Worm (Caenorhabditis elegans) whole organism, L3 larva: ENCODE measurements around the gene F26D11.1.

Experiments used
- R02D3.7 ChIP-seq: fragments of 150-350 bp; optimal IDR thresholded peaks from 2 replicates; lab custom pipeline; 2014; ENCODE audit warnings: missing biosample characterization, missing genetic modification characterization
- elt-2 ChIP-seq: sonication (generic microtip); optimal IDR thresholded peaks from 2 replicates; lab custom pipeline; 2016; ENCODE audit warnings: missing genetic modification reagents, mild to moderate bottlenecking, missing genetic modification characterization, missing compliant biosample characterization
- elt-3 ChIP-seq, 3 experiments: fragments of 150-350 bp in 1 of 3; sonication (generic microtip) in 2 of 3; optimal IDR thresholded peaks; 2 replicates in 2 of 3; 4 replicates in 1 of 3; lab custom pipeline; 2014 to 2017; ENCODE audit warnings: missing biosample characterization in 3 of 3, missing genetic modification characterization in 3 of 3
- mdl-1 ChIP-seq: fragments of 150-350 bp; optimal IDR thresholded peaks from 2 replicates; lab custom pipeline; 2014; ENCODE audit warnings: missing biosample characterization, missing genetic modification characterization
- nhr-11 ChIP-seq: fragments of 150-350 bp; optimal IDR thresholded peaks from 2 replicates; lab custom pipeline; 2014; ENCODE audit warnings: missing biosample characterization, missing genetic modification characterization
- nhr-28 ChIP-seq: fragments of 150-350 bp; optimal IDR thresholded peaks from 2 replicates; lab custom pipeline; 2014; ENCODE audit warnings: missing biosample characterization, missing genetic modification characterization
- nhr-77 ChIP-seq: fragments of 150-350 bp; optimal IDR thresholded peaks from 2 replicates; lab custom pipeline; 2014; ENCODE audit warnings: missing biosample characterization, missing genetic modification characterization
- pqm-1 ChIP-seq: fragments of 150-350 bp; optimal IDR thresholded peaks from 2 replicates; lab custom pipeline; 2017; ENCODE audit warnings: missing biosample characterization, missing genetic modification characterization, inconsistent platforms
- unc-62 ChIP-seq: fragments of 150-350 bp; sonication (generic microtip); optimal IDR thresholded peaks from 4 replicates; lab custom pipeline; 2014; ENCODE audit warnings: missing biosample characterization, missing genetic modification reagents, missing genetic modification characterization
- ztf-4 ChIP-seq: fragments of 150-350 bp; optimal IDR thresholded peaks from 2 replicates; lab custom pipeline; 2014; ENCODE audit warnings: missing biosample characterization, missing genetic modification characterization

ce11 chrV:8010103-8010502 lies 28.8 kb downstream of the F26D11.1 start, which contains the start of gene Y97E10AR.4:
- TF ChIP-seq ztf-4 = no peak
- no peak for TF ChIP-seq elt-3 (tag; optimal IDR thresholded peaks at IDR 0.05; lab: Kevin White, UChicago)
- TF ChIP-seq nhr-28 (tag; lab: Kevin White, UChicago) = no peak
- no peak for TF ChIP-seq unc-62
- TF ChIP-seq pqm-1 (tag; lab: Kevin White, UChicago) = no peak
- TF ChIP-seq elt-2 = no peak
- TF ChIP-seq nhr-77 (tag; lab: Kevin White, UChicago) = no peak
- no peak for TF ChIP-seq mdl-1 (tag; lab: Kevin White, UChicago)
- TF ChIP-seq nhr-11 (tag; lab: Kevin White, UChicago) = no peak
- TF ChIP-seq R02D3.7 (tag; lab: Kevin White, UChicago) = no peak
